Worm (Caenorhabditis elegans) whole organism, midembryonic: Measurements from ENCODE around the gene epg-6.

Experiments
- cog-1 ChIP-seq: sonication (generic microtip); optimal IDR thresholded peaks from 2 replicates; lab custom pipeline; 2016; ENCODE audit warnings: missing genetic modification characterization, missing compliant biosample characterization
- flt-1 ChIP-seq: fragments of 200-800 bp; sonication (Bioruptor generic); IDR thresholded peaks from 2 replicates; pipeline ENCODE4 v1.3.6; 2022; ENCODE audit warnings: missing genetic modification characterization, missing compliant biosample characterization
- med-1 ChIP-seq: sonication (generic microtip); optimal IDR thresholded peaks from 2 replicates; lab custom pipeline; 2017; ENCODE audit warnings: missing genetic modification characterization, mild to moderate bottlenecking, missing compliant biosample characterization, antibody characterized with exemption, missing genetic modification reagents; ENCODE audit not compliant: insufficient read depth
- ref-1 ChIP-seq: fragments of 200-800 bp; sonication (Bioruptor generic); conservative IDR thresholded peaks from 2 replicates; pipeline ENCODE4 v1.3.6; 2022; ENCODE audit warnings: missing genetic modification reagents, missing genetic modification characterization, missing compliant biosample characterization
- tab-1 ChIP-seq: fragments of 200-800 bp; sonication (Bioruptor generic); IDR thresholded peaks from 2 replicates; pipeline ENCODE4 v1.3.6; 2022; ENCODE audit warnings: missing genetic modification characterization, missing compliant biosample characterization
- ztf-23 ChIP-seq: fragments of 200-800 bp; sonication (Bioruptor generic); IDR thresholded peaks from 2 replicates; pipeline ENCODE4 v1.3.6; 2022; ENCODE audit warnings: missing genetic modification reagents, missing genetic modification characterization, missing compliant biosample characterization

DNA sequence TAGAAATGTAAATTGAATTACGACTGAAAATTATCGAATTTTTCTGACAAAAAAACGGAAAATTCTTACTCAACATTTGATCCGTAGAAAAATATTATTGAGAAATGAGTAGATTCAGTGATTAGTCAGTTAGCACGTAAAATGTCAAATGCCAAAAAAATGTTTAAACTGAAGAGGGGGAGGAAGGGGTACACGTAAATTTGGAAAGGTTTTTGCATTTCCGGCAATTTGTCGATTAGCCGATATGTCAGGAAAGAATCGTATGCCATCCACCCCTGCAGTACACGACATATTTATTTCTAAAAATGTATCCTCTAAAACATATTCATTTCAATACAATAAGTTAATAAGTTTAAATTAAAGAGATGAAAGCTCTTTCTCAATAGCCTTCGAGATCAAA is 42.1 kb downstream of the epg-6 start, which contains the start of gene T21C12.4:
- TF ChIP-seq cog-1 (tag; lab: Kevin White, UChicago) (no peak), tab-1 (GFP tag; lab: Robert Waterston, UW) (no peak), ztf-23 (GFP tag; lab: Robert Waterston, UW) (no peak), ref-1 (GFP tag; lab: Robert Waterston, UW) (no peak), med-1 (no peak), flt-1 (GFP tag; lab: Robert Waterston, UW) (no peak)
